Fruit fly (Drosophila melanogaster) S2 (cell line): ENCODE data around the gene CG43373.

Experiments
- CG8478 ChIP-seq: fragments of >200 bp; optimal IDR thresholded peaks from 2 replicates; lab custom pipeline; 2018
- CTCF ChIP-seq, 2 experiments: fragments of >200 bp; optimal IDR thresholded peaks; 2 replicates each; lab custom pipeline; 2018

The CG43373 gene

dm6 chr3L:16491006-16491605 lies 52.1 kb downstream of the CG43373 start:
- no peak for TF ChIP-seq CTCF (optimal IDR thresholded peaks at IDR 0.05; lab: Kevin White, UChicago)
- TF ChIP-seq CG8478 (lab: Kevin White, UChicago): no peak

- TF ChIP-seq CG8478 (lab: Kevin White, UChicago) (no peak), CTCF (optimal IDR thresholded peaks at IDR 0.05; lab: Kevin White, UChicago) (no peak)
Observed at dm6 chr3L:16490583-16490880, 52.6 kb downstream of the CG43373 start.

dm6 chr3L:16489822-16490582 lies 53.2 kb downstream of the CG43373 start:
- TF ChIP-seq CG8478 (lab: Kevin White, UChicago): no peak
- no peak for TF ChIP-seq CTCF (optimal IDR thresholded peaks at IDR 0.05; lab: Kevin White, UChicago)

- TF ChIP-seq CTCF (optimal IDR thresholded peaks at IDR 0.05; lab: Kevin White, UChicago): no peak
- TF ChIP-seq CG8478 (lab: Kevin White, UChicago): no peak
Observed at dm6 chr3L:16489283-16489682, 53.9 kb downstream of the CG43373 start.

- TF ChIP-seq CG8478 (lab: Kevin White, UChicago): no peak
- no peak for TF ChIP-seq CTCF (optimal IDR thresholded peaks at IDR 0.05; lab: Kevin White, UChicago)
Observed at dm6 chr3L:16488483-16489258, 54.5 kb downstream of the CG43373 start.

dm6 chr3L:16487812-16488211 lies 55.4 kb downstream of the CG43373 start:
- TF ChIP-seq CTCF (optimal IDR thresholded peaks at IDR 0.05; lab: Kevin White, UChicago): no peak

- TF ChIP-seq CG8478 (lab: Kevin White, UChicago): no peak
Observed at dm6 chr3L:16486502-16486901, 56.7 kb downstream of the CG43373 start.

- TF ChIP-seq CG8478 (lab: Kevin White, UChicago) (no peak), CTCF (optimal IDR thresholded peaks at IDR 0.05; lab: Kevin White, UChicago) (no peak)
Observed at dm6 chr3L:16484739-16485524, 58.2 kb downstream of the CG43373 start.

- no peak for TF ChIP-seq CTCF (optimal IDR thresholded peaks at IDR 0.05; lab: Kevin White, UChicago)
- no peak for TF ChIP-seq CG8478 (lab: Kevin White, UChicago)
Observed at dm6 chr3L:16483524-16484370, 59.4 kb downstream of the CG43373 start, which contains the start of gene aos. Gene aos (minus strand): TSS chr3L:16483650.

- no peak for TF ChIP-seq CTCF (optimal IDR thresholded peaks at IDR 0.05; lab: Kevin White, UChicago)
- no peak for TF ChIP-seq CG8478 (lab: Kevin White, UChicago)
Observed at dm6 chr3L:16482167-16482566, 61.0 kb downstream of the CG43373 start.

- no peak for TF ChIP-seq CG8478 (lab: Kevin White, UChicago)
- no peak for TF ChIP-seq CTCF (optimal IDR thresholded peaks at IDR 0.05; lab: Kevin White, UChicago)
Observed at dm6 chr3L:16480408-16481193, 62.6 kb downstream of the CG43373 start.

- TF ChIP-seq CTCF (optimal IDR thresholded peaks at IDR 0.05; lab: Kevin White, UChicago): no peak
- no peak for TF ChIP-seq CG8478 (lab: Kevin White, UChicago)
Observed at dm6 chr3L:16478608-16479203, 64.5 kb downstream of the CG43373 start.

- TF ChIP-seq CG8478 (lab: Kevin White, UChicago) (no peak), CTCF (optimal IDR thresholded peaks at IDR 0.05; lab: Kevin White, UChicago) (no peak)
Observed at dm6 chr3L:16477730-16478129, 65.4 kb downstream of the CG43373 start.
